Fruit fly (Drosophila melanogaster) ovary, adult (tissue): Measurements from ENCODE around the gene CG6006.

ENCODE experiments used
- CG17801 ChIP-seq: fragments of 200-800 bp; optimal IDR thresholded peaks from 2 replicates; lab custom pipeline; 2019; ENCODE audit warnings: missing biosample characterization, mild to moderate bottlenecking, missing genetic modification characterization, moderate library complexity; ENCODE audit not compliant: partially characterized antibody

The CG6006 gene

DNA sequence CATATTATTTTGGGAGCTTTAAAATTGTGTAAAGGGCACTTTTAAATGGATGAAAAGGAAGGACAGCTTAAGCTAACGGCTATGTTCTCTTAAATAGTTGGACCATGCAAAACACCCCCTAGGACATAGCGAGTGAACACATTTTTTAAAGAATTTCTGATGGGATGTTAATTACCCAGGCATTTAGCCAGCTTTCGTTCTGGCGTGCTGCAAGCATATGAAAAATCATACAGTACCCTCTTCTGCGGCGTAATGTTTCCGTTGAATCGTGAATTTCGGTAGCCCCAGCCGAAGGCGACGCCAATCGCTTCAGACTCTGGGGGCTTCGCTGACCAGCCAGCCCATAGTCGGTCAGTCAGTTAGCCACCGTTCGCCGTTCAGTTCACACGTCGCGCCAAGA, at the start of gene CG6006:
TSS of gene CG6006 (plus strand) at position 301 of the 400 bp plus-strand sequence.
- TF ChIP-seq CG17801 (GFP tag; lab: Kevin White, UChicago): no peak

DNA sequence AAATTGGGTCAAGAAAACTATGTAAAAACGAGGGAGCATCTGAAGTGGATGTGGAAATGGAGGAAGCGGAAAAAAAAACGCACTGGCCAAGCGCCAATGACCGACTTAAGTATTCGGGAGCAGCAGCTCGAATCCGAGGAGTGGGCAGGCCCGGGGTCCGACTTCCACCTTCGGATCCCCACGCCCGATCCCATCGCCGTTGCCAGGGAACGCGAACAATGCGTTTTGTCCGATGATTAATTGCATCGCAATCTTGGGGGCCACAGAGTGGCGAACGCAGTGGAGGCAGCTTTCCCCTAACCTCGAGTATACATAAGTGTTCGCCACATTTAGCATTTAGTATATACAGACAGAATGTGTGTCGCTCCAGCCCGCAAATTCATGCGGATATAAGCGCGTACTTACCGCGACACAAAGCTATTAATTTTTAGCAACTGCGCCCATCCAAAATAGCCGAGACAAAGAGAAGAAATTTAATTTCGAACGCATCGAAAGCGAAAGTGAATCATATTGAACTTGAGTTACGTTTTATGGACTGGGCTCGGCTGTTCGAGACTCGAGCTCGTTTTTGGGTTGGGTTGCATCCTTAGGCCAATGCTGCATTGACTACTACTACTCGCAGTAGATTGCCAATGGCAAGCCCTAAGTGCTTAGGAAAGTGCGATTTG, 48.8 kb upstream of the CG6006 start:
- TF ChIP-seq CG17801 (GFP tag; lab: Kevin White, UChicago): no peak

DNA sequence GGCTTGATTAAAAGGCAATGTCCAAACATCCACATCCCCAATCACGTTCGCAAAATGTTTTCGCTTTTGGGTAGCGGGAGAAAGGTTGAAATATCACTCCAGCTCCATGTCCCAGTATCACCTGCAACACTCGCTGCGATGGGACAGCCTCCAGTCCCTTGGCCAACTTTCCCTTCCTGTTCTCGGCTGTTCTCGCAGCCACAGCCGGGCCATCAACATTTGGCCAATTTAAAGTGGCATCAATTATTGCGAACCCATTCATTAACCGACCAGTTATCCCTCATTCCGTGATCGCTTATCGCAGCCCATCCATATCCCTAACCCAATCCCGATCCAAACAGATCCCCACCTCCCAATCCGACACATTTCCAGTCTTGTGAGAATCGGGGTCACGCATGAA, 41.7 kb upstream of the CG6006 start:
- TF ChIP-seq CG17801 (GFP tag; lab: Kevin White, UChicago): no peak

DNA sequence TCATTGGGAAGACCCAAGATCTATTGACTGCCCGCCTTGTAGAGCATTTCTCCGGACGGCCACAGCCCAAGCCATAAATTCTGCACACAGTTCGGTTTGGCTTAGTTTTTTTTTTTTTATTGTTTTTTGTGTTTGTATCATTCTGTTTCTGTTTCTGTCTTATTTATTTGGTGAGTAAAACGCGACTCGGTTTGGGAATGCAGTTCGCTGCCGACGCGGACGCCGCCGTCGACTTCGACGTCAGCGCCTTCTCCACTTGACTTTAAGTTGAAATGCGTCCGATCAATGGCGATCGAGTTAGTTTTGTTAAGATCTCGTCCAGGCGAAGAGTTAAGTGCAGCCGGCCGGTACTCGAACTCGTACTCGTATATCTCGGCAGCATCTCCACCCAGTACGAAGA, 38.9 kb upstream of the CG6006 start, which contains the start of gene Sb:
TSS of gene Sb (plus strand) at position 301 of the 400 bp plus-strand sequence.
- TF ChIP-seq CG17801 (GFP tag; lab: Kevin White, UChicago): no peak

DNA sequence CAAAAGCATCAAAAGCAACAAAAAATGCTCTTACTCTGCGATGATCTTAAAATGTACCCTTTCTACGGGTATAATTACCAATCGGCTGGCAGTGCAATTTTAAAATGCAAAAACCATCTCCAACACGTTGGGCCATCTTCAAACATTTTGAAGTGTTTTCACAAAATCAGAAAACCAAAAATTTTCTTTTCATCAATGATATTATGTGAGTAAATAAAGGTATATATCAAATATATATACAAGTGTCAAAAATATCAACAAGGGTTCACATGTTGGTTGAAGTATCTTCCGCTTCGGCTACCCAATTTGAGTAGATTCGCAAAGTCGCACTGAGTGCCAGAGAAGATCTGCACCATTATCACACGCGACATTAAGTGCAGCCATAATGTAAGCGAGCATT, 37.4 kb upstream of the CG6006 start:
- TF ChIP-seq CG17801 (GFP tag; lab: Kevin White, UChicago): no peak

DNA sequence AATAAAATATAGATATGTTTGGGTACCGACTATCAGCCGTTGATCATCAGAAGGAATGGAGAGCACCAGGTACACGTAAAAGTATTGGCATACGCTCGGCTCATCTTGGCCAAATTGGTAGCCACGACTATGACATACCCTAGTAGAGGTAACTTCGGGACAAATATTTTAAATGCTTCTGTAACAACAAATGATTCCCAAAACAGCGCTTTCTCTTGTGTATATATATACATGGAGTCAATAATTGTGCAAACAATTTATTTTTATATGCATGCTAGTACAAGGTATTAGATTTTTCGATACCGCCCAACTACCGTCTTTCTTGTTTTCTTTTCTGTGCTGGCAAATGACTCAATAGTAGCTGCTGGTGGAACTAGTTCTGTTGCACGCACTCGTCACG, 35.3 kb upstream of the CG6006 start:
- no peak for TF ChIP-seq CG17801 (GFP tag; lab: Kevin White, UChicago)

DNA sequence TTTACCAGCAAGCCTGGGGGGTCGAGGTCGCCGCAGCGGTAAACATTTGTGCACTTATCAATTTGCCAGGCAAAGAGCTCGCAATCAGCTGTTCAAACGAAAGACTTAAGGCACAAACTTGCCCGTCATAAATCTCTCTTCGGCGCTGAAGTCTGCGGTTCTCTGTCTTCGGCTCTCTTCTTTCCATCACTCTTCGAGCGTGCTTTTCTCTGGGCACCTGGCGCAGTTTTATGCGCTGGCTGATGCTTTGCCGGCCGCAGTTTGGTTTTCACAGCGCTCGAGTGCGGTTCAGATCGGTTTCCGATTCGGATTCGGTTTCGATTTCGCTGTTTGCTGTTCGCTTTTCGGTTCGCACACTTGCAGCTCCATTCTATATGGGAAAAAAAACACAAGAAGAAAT, 26.3 kb upstream of the CG6006 start:
- TF ChIP-seq CG17801 (GFP tag; lab: Kevin White, UChicago): no peak

DNA sequence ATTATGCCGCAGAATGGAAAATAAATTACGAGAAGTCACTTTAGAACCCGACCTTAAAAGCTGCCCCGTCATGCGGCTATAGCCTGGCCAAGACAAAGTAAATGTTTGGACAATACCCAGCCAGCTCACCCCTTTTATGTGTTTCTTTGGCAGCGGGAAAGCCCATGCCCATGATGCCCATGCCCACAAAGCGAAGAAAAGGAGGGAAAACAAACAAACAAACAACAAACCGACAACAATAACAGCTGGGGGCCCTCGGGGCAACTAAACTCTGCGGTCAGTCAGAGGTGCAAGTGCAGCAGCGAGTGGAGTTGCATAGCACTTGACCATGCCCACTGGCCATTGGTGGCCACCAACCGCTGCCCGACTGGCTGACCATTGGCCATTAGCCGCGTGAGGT, 19.2 kb upstream of the CG6006 start:
- TF ChIP-seq CG17801 (GFP tag; lab: Kevin White, UChicago): no peak

DNA sequence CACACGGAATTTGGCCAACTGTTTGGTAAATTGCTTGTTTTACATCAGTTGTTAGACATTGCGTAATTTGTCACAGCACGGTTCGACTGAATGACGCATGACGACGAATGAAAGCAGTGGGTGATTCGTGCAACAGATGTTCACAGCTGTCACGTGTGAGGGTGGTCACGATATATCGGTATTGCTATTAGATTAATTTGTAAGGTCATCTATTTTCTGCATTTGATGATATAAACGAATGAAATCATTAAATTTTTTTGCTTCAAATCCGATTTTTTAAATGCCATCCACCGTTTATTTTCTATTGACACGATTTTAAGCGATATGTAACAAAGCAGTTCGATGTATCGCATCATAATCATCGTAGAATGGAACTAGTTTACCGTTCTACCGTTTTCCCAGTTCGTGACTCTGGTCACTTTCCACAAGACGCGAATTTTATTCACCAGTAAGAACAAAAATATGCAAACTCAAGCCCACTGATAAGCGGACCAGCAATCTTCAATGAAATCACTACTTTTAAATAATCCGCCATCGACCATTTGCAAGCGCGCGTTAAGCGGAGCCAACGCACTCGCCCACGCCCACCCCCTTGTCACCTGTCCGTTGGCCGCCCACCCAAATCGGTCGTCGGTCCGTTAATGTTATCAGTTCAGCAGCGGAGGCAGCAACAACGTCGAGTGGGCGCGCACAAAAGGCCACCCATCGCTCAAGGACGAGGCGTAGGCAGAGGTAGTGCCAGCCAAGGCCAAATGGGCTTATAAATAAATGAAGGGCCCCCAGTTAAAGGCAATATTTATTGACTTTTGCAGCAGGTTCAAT, 7.9 kb upstream of the CG6006 start, which contains the start of the genes Mic26-27 and CG5916:
TSS of gene Mic26-27 (minus strand) at position 224 of the 822 bp plus-strand sequence.
TSS of gene CG5916 (plus strand) at position 398 of the 822 bp plus-strand sequence.
- TF ChIP-seq CG17801 (GFP tag; lab: Kevin White, UChicago): peak; percentile 70

DNA sequence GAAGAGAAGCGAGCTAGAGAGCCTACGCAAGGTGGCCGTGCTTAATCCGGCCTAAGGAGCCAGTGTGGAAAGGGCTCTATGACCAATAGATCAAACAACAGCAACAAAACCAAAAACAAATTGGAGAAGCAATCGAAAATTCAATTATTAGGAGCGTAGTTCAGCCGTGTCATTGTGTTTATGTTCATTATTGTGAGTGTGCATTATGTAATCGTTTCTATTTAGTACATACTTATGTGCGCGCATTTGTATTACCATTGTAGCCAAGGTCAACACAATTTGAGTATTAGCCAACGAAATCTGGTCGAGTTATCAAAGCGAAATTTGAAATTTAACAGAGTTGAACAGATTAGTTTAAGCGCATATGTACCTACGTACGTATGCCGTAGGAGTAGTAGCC, 6.1 kb upstream of the CG6006 start:
- no peak for TF ChIP-seq CG17801 (GFP tag; lab: Kevin White, UChicago)

DNA sequence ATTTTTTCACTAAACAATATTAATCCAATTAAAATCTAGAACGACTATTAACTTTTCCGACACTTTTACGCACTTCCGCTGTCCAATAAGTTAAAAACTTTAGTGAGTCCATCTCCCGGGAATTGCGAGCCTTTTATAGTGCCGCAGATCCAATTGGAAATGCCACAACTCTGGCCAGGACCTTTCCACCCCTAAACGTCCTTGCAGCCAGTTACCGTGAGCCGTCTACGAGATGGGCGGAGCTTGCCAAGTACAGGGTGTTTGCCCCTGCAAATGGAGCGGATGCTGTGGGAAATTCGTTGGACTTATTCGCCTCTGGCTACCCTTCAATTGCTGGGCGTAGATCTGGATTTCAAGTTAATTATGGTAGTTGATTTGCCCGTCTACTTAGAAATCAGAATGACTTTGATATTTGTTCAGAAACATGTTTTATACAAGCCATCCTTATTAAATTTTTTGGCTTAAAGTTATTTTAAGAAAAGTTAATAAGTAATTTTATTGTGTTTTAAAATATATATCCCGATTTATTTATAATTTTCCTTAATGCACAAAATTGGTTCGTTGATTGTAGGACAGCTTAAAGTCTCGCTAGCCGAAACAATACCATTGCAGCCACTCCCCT, 3.4 kb upstream of the CG6006 start, which contains the start of gene Fer2:
TSS of gene Fer2 (minus strand) at position 74 of the 622 bp plus-strand sequence.
- TF ChIP-seq CG17801 (GFP tag; lab: Kevin White, UChicago): no peak

DNA sequence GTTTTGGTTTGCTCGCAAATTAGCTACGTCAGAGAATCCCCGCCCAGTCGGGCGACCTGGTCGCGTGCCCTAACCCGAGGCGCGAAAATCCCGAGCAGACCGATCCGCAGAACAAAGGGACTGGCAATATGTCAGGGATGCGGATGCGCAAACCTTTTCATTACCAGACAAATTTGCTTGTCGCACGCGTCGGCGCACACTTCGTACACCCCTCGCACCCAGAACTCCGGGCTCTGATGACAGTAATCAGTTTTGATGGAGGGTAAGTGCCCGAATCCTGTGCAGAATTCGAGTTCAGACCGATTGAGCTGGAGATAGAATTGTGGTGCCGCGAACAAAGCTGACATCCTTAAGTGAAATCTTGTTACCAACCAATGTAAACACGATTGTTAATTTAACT, 2.4 kb upstream of the CG6006 start:
- TF ChIP-seq CG17801 (GFP tag; lab: Kevin White, UChicago): no peak

DNA sequence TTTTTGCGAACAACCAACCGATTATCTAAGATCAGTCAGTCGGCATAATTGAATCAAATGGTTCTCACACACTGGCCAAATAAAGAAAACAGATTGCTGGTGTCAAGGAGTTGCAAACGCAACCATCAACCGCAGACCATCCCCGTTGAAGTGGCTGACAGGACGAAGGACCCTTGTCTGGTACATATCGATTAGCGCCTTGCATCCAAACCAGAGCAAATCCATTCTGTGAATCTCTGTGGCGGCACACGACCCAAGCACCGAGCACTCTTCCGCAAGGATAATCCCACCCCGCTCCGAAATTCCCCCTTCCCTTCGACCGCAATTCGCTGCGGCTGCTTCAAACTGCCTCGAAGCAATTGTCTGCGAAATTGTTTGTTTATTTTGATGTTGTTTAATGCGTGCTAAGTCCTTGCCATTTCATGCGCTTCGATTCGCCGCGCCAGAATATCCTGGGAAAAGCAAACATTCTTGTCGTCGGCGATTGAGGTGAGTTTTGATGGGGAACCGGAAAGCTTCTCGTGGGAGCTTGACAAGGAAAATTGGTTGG, 1.4 kb upstream of the CG6006 start:
- no peak for TF ChIP-seq CG17801 (GFP tag; lab: Kevin White, UChicago)

DNA sequence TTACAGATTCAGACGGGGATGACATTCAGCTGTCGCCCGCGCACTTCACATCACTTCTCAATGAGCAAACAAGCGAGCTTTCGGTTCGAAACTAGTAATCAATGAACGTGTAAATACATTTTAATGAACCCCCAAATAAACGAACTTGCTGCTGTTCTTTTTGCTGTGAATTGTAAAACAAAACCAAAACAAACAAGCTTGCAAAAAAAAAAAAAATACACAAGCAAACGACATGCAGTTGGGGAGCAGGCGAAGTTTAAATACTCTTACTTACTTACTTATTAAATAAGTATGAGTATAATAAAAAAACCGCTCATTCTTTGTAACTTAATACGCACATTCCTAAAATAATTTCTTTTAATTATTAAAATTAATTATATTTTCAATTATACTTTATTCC, 519 bp upstream of the CG6006 start:
- TF ChIP-seq CG17801 (GFP tag; lab: Kevin White, UChicago): peak; percentile 94

DNA sequence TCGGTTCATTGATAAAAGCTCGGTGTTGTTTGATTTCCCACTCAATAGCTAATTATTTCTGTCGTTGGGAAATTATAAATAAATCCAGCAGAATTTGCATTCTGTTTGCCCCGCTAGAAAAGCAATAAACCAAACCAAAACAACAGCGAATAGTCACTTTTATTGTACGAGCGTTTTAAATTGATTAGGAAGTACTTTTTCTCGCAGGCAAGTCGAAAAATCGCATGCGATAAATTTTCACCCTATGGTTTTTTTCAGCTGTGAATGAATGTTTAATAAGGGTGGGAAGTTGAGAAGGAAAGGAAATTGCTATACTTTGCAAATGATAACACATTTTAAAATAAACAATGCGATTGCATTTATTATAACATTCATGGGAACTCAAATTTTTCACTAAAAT, 1.2 kb downstream of the CG6006 start:
- no peak for TF ChIP-seq CG17801 (GFP tag; lab: Kevin White, UChicago)
